Fruit fly (Drosophila melanogaster) whole organism, embryonic: ENCODE measurements around the gene CG13978.

Experiments
- B-H1 ChIP-seq: fragments of 200-800 bp; sonication (Bioruptor generic); IDR thresholded peaks from 3 replicates; pipeline ENCODE4 v1.3.6; 2022; ENCODE audit warnings: missing biosample characterization, missing genetic modification characterization
- CG1024 ChIP-seq: fragments of 200-800 bp; sonication (Bioruptor generic); IDR thresholded peaks from 2 replicates; pipeline ENCODE4 v1.3.6; 2022; ENCODE audit warnings: missing biosample characterization, missing genetic modification characterization
- CG10267 ChIP-seq: fragments of 200-800 bp; sonication (Bioruptor generic); optimal IDR thresholded peaks from 2 replicates; lab custom pipeline; 2018; ENCODE audit warnings: missing biosample characterization, mild to moderate bottlenecking, missing genetic modification characterization, moderate library complexity
- CG12104 ChIP-seq: fragments of 200-800 bp; sonication (Bioruptor generic); optimal IDR thresholded peaks from 3 replicates; lab custom pipeline; 2016; ENCODE audit warnings: missing biosample characterization, missing genetic modification characterization
- CG12659 ChIP-seq: fragments of 200-800 bp; sonication (Bioruptor generic); optimal IDR thresholded peaks from 3 replicates; lab custom pipeline; 2017; ENCODE audit warnings: mild to moderate bottlenecking, missing biosample characterization, missing genetic modification reagents, missing genetic modification characterization
- CG13894 ChIP-seq: fragments of 200-800 bp; sonication (Bioruptor generic); optimal IDR thresholded peaks from 3 replicates; lab custom pipeline; 2018; ENCODE audit warnings: missing biosample characterization, mild to moderate bottlenecking, missing genetic modification characterization, moderate library complexity
- CG14441 ChIP-seq: fragments of 200-800 bp; sonication (Bioruptor generic); IDR thresholded peaks from 2 replicates; pipeline ENCODE4 v1.3.6; 2022; ENCODE audit warnings: missing biosample characterization, missing genetic modification characterization
- CG14860 ChIP-seq: fragments of 200-800 bp; sonication (Bioruptor generic); IDR thresholded peaks from 3 replicates; pipeline ENCODE4 v1.3.6; 2022; ENCODE audit warnings: missing biosample characterization, missing genetic modification characterization; ENCODE audit not compliant: partially characterized antibody
- CG18599 ChIP-seq: fragments of 200-800 bp; sonication (Bioruptor generic); optimal IDR thresholded peaks from 3 replicates; lab custom pipeline; 2017; ENCODE audit warnings: missing biosample characterization, missing genetic modification characterization, mild to moderate bottlenecking, moderate library complexity, missing genetic modification reagents
- CG31441 ChIP-seq: fragments of 200-800 bp; sonication (Bioruptor generic); IDR thresholded peaks from 2 replicates; pipeline ENCODE4 v1.3.6; 2022; ENCODE audit warnings: missing biosample characterization, missing genetic modification characterization
- CG5180 ChIP-seq: fragments of 200-800 bp; sonication (Bioruptor generic); optimal IDR thresholded peaks from 3 replicates; lab custom pipeline; 2017; ENCODE audit warnings: missing biosample characterization, missing genetic modification characterization, mild to moderate bottlenecking, moderate library complexity, missing genetic modification reagents
- CG7928 ChIP-seq: fragments of 200-800 bp; sonication (Bioruptor generic); optimal IDR thresholded peaks from 2 replicates; lab custom pipeline; 2017; ENCODE audit warnings: missing biosample characterization, mild to moderate bottlenecking, missing genetic modification characterization
- CG8944 ChIP-seq: fragments of 200-800 bp; sonication (Bioruptor generic); optimal IDR thresholded peaks from 3 replicates; lab custom pipeline; 2016; ENCODE audit warnings: missing biosample characterization, missing genetic modification characterization
- CG9932 ChIP-seq: fragments of 200-800 bp; sonication (Bioruptor generic); IDR thresholded peaks from 2 replicates; pipeline ENCODE4 v1.3.6; 2022; ENCODE audit warnings: missing biosample characterization, missing genetic modification characterization
- D19A ChIP-seq: fragments of 200-800 bp; optimal IDR thresholded peaks from 3 replicates; lab custom pipeline; 2019; ENCODE audit warnings: missing biosample characterization, mild to moderate bottlenecking, missing genetic modification characterization, moderate library complexity
- Dip3 ChIP-seq: fragments of 200-800 bp; sonication (Bioruptor generic); optimal IDR thresholded peaks from 3 replicates; lab custom pipeline; 2016; ENCODE audit warnings: missing biosample characterization, missing genetic modification characterization
- Fer2 ChIP-seq: fragments of 200-800 bp; sonication (Bioruptor generic); optimal IDR thresholded peaks from 2 replicates; lab custom pipeline; 2018; ENCODE audit warnings: missing biosample characterization, mild to moderate bottlenecking, missing genetic modification characterization, moderate library complexity
- Gug ChIP-seq: fragments of 200-800 bp; sonication (Bioruptor generic); IDR thresholded peaks from 4 replicates; pipeline ENCODE4 v1.3.6; 2022; ENCODE audit warnings: missing biosample characterization, missing genetic modification characterization
- HLH54F ChIP-seq: fragments of 200-800 bp; sonication (Bioruptor generic); optimal IDR thresholded peaks from 3 replicates; lab custom pipeline; 2016; ENCODE audit warnings: missing biosample characterization, missing genetic modification characterization
- HmgD ChIP-seq: fragments of 200-800 bp; sonication (Bioruptor generic); optimal IDR thresholded peaks from 3 replicates; lab custom pipeline; 2016; ENCODE audit warnings: missing biosample characterization, missing genetic modification characterization
- Hsf ChIP-seq: fragments of 200-800 bp; sonication (Bioruptor generic); optimal IDR thresholded peaks from 3 replicates; lab custom pipeline; 2016; ENCODE audit warnings: missing biosample characterization, missing genetic modification characterization
- Lim3 ChIP-seq: fragments of 200-800 bp; sonication (Bioruptor generic); IDR thresholded peaks from 2 replicates; pipeline ENCODE4 v1.3.6; 2022; ENCODE audit warnings: missing biosample characterization, missing genetic modification characterization
- Mad ChIP-seq: fragments of 200-800 bp; sonication (Bioruptor generic); optimal IDR thresholded peaks from 2 replicates; lab custom pipeline; 2016; ENCODE audit warnings: missing biosample characterization, missing genetic modification characterization
- NfI ChIP-seq: fragments of 200-800 bp; sonication (Bioruptor generic); optimal IDR thresholded peaks from 3 replicates; lab custom pipeline; 2018; ENCODE audit warnings: missing biosample characterization, mild to moderate bottlenecking, missing genetic modification characterization, moderate library complexity
- Ravus ChIP-seq: fragments of 200-800 bp; sonication (Bioruptor generic); IDR thresholded peaks from 2 replicates; pipeline ENCODE4 v1.3.6; 2022; ENCODE audit warnings: missing biosample characterization, missing genetic modification characterization
- Xbp1 ChIP-seq: fragments of 200-800 bp; sonication (Bioruptor generic); optimal IDR thresholded peaks from 3 replicates; lab custom pipeline; 2016; ENCODE audit warnings: missing biosample characterization, mild to moderate bottlenecking, missing genetic modification characterization
- ash1 ChIP-seq: fragments of 200-800 bp; sonication (Bioruptor generic); optimal IDR thresholded peaks from 2 replicates; lab custom pipeline; 2018; ENCODE audit warnings: missing biosample characterization, mild to moderate bottlenecking, missing genetic modification characterization
- cg ChIP-seq: fragments of 200-800 bp; sonication (Bioruptor generic); optimal IDR thresholded peaks from 3 replicates; lab custom pipeline; 2019; ENCODE audit warnings: missing biosample characterization, mild to moderate bottlenecking, missing genetic modification characterization, moderate library complexity
- chm ChIP-seq: fragments of 200-800 bp; sonication (Bioruptor generic); IDR thresholded peaks from 2 replicates; pipeline ENCODE4 v1.3.6; 2022; ENCODE audit warnings: missing biosample characterization, missing genetic modification characterization
- cwo ChIP-seq: fragments of 200-800 bp; sonication (Bioruptor generic); optimal IDR thresholded peaks from 3 replicates; lab custom pipeline; 2017; ENCODE audit warnings: missing biosample characterization, missing genetic modification characterization, mild to moderate bottlenecking, moderate library complexity, missing genetic modification reagents
- da ChIP-seq: fragments of 200-800 bp; sonication (Bioruptor generic); optimal IDR thresholded peaks from 2 replicates; lab custom pipeline; 2016; ENCODE audit warnings: missing biosample characterization, missing genetic modification characterization
- danr ChIP-seq: fragments of 200-800 bp; sonication (Bioruptor generic); IDR thresholded peaks from 2 replicates; pipeline ENCODE4 v1.3.6; 2022; ENCODE audit warnings: missing biosample characterization, missing genetic modification characterization
- fu2 ChIP-seq: fragments of 200-800 bp; sonication (Bioruptor generic); optimal IDR thresholded peaks from 2 replicates; lab custom pipeline; 2016; ENCODE audit warnings: missing biosample characterization, missing genetic modification characterization
- her ChIP-seq: fragments of 200-800 bp; sonication (Bioruptor generic); optimal IDR thresholded peaks from 2 replicates; lab custom pipeline; 2016; ENCODE audit warnings: missing biosample characterization, missing genetic modification characterization
- ind ChIP-seq: fragments of 200-800 bp; sonication (Bioruptor generic); optimal IDR thresholded peaks from 3 replicates; lab custom pipeline; 2016; ENCODE audit warnings: missing biosample characterization, missing genetic modification characterization
- lmd ChIP-seq: fragments of 200-800 bp; sonication (Bioruptor generic); IDR thresholded peaks from 2 replicates; pipeline ENCODE4 v1.3.6; 2022; ENCODE audit warnings: missing biosample characterization, missing genetic modification characterization
- lov ChIP-seq, 2 experiments: fragments of 200-800 bp in 1 of 2; fragments of >200 bp in 1 of 2; sonication (Bioruptor generic) in 1 of 2; IDR thresholded peaks in 1 of 2; optimal IDR thresholded peaks in 1 of 2; 2 replicates in 1 of 2; 3 replicates in 1 of 2; pipeline versions ENCODE4 v1.3.6 to Lab custom; 2017 to 2022; ENCODE audit warnings: missing biosample characterization in 1 of 2, missing genetic modification characterization in 1 of 2
- nerfin-1 ChIP-seq: fragments of 200-800 bp; sonication (Bioruptor generic); optimal IDR thresholded peaks from 3 replicates; lab custom pipeline; 2019; ENCODE audit warnings: missing biosample characterization, mild to moderate bottlenecking, missing genetic modification characterization, moderate library complexity
- psq ChIP-seq: fragments of 200-800 bp; sonication (Bioruptor generic); optimal IDR thresholded peaks from 2 replicates; lab custom pipeline; 2017; ENCODE audit warnings: missing biosample characterization, missing genetic modification characterization
- scrt ChIP-seq: fragments of 200-800 bp; sonication (Bioruptor generic); optimal IDR thresholded peaks from 2 replicates; lab custom pipeline; 2018; ENCODE audit warnings: missing biosample characterization, mild to moderate bottlenecking, missing genetic modification characterization, moderate library complexity
- sd ChIP-seq: fragments of 200-800 bp; sonication (Bioruptor generic); optimal IDR thresholded peaks from 3 replicates; lab custom pipeline; 2018; ENCODE audit warnings: missing biosample characterization, mild to moderate bottlenecking, missing genetic modification characterization, moderate library complexity
- seq ChIP-seq: fragments of 200-800 bp; sonication (Bioruptor generic); IDR thresholded peaks from 2 replicates; pipeline ENCODE4 v1.3.6; 2022; ENCODE audit warnings: missing biosample characterization, missing genetic modification characterization
- shn ChIP-seq: fragments of 200-800 bp; sonication (Bioruptor generic); optimal IDR thresholded peaks from 3 replicates; lab custom pipeline; 2016; ENCODE audit warnings: missing biosample characterization, missing genetic modification characterization
- sisA ChIP-seq: fragments of 200-800 bp; sonication (Bioruptor generic); IDR thresholded peaks from 2 replicates; pipeline ENCODE4 v1.3.6; 2022; ENCODE audit warnings: missing biosample characterization, missing genetic modification characterization
- slbo ChIP-seq: fragments of 200-800 bp; sonication (Bioruptor generic); IDR thresholded peaks from 2 replicates; pipeline ENCODE4 v1.3.6; 2022; ENCODE audit warnings: missing biosample characterization, missing genetic modification characterization
- slou ChIP-seq: fragments of 200-800 bp; sonication (Bioruptor generic); optimal IDR thresholded peaks from 3 replicates; lab custom pipeline; 2016; ENCODE audit warnings: missing biosample characterization, missing genetic modification characterization
- stwl ChIP-seq: fragments of 200-800 bp; sonication (Bioruptor generic); optimal IDR thresholded peaks from 3 replicates; lab custom pipeline; 2018; ENCODE audit warnings: missing biosample characterization, mild to moderate bottlenecking, missing genetic modification characterization, moderate library complexity
- ttk ChIP-seq: fragments of 200-800 bp; sonication (Bioruptor generic); IDR thresholded peaks from 2 replicates; pipeline ENCODE4 v2.1.2; 2022; ENCODE audit warnings: missing biosample characterization, missing genetic modification characterization
- unpg ChIP-seq: fragments of 200-800 bp; sonication (Bioruptor generic); optimal IDR thresholded peaks from 3 replicates; lab custom pipeline; 2018; ENCODE audit warnings: missing biosample characterization, mild to moderate bottlenecking, missing genetic modification characterization, moderate library complexity
- zen2 ChIP-seq: fragments of 200-800 bp; sonication (Bioruptor generic); IDR thresholded peaks from 3 replicates; pipeline ENCODE4 v1.3.6; 2022; ENCODE audit warnings: missing biosample characterization, missing genetic modification characterization; ENCODE audit not compliant: partially characterized antibody
- zfh2 ChIP-seq: fragments of 200-800 bp; sonication (Bioruptor generic); optimal IDR thresholded peaks from 2 replicates; lab custom pipeline; 2016; ENCODE audit warnings: missing biosample characterization, missing genetic modification characterization

CG13978 gene

dm6 chr3R:27426702-27427101 lies 37.3 kb upstream of the CG13978 start (continued):
- TF ChIP-seq psq (GFP tag; lab: Kevin White, UChicago): no peak
- TF ChIP-seq CG14441 (GFP tag; lab: Robert Waterston, UW): no peak
- TF ChIP-seq fu2 (GFP tag; lab: Kevin White, UChicago): no peak
- TF ChIP-seq Ravus (GFP tag; lab: Robert Waterston, UW): no peak
- TF ChIP-seq sd (tag; lab: Kevin White, UChicago): no peak
- TF ChIP-seq shn (GFP tag; lab: Kevin White, UChicago): no peak
- no peak for TF ChIP-seq CG14860 (GFP tag; lab: Robert Waterston, UW)
- TF ChIP-seq lov (optimal IDR thresholded peaks at IDR 0.05; lab: Kevin White, UChicago): no peak
- no peak for TF ChIP-seq lov (GFP tag; IDR thresholded peaks at IDR 0.05; lab: Robert Waterston, UW)
- no peak for TF ChIP-seq ind (GFP tag; lab: Kevin White, UChicago)
- TF ChIP-seq Gug: no peak
- no peak for TF ChIP-seq her (GFP tag; lab: Kevin White, UChicago)
- TF ChIP-seq cwo (GFP tag; lab: Kevin White, UChicago): peak; percentile 3
- no peak for TF ChIP-seq Mad
- no peak for TF ChIP-seq CG13894 (tag; lab: Kevin White, UChicago)
- no peak for TF ChIP-seq slou
- TF ChIP-seq HmgD (GFP tag; lab: Kevin White, UChicago): no peak
- no peak for TF ChIP-seq zen2 (GFP tag; lab: Robert Waterston, UW)
- TF ChIP-seq Dip3 (GFP tag; lab: Kevin White, UChicago): no peak
- no peak for TF ChIP-seq chm (GFP tag; lab: Robert Waterston, UW)
- no peak for TF ChIP-seq stwl (tag; lab: Kevin White, UChicago)
- TF ChIP-seq CG12104: no peak
- peak; percentile 7 for TF ChIP-seq scrt (GFP tag; lab: Kevin White, UChicago)
- no peak for TF ChIP-seq CG8944 (GFP tag; lab: Kevin White, UChicago)
- 0 out of 2 replicates have a peak, but pooled peaks have one; percentile 33 for TF ChIP-seq CG9932 (GFP tag; lab: Robert Waterston, UW)
- no peak for TF ChIP-seq sisA
- TF ChIP-seq CG1024 (GFP tag; lab: Robert Waterston, UW): no peak
- TF ChIP-seq Hsf (GFP tag; lab: Kevin White, UChicago): peak; percentile 26
- peak; percentile 59 for TF ChIP-seq CG18599
- TF ChIP-seq B-H1 (GFP tag; lab: Robert Waterston, UW): no peak
- TF ChIP-seq cg (GFP tag; lab: Kevin White, UChicago): no peak
- TF ChIP-seq seq (GFP tag; lab: Robert Waterston, UW): no peak
- no peak for TF ChIP-seq CG7928
- TF ChIP-seq unpg (GFP tag; lab: Kevin White, UChicago): peak; percentile 37
- no peak for TF ChIP-seq Fer2 (tag; lab: Kevin White, UChicago)
- peak; percentile 19 for TF ChIP-seq D19A (tag; lab: Kevin White, UChicago)
- TF ChIP-seq CG5180 (GFP tag; lab: Kevin White, UChicago): no peak
- peak; percentile 12; the same call in 1 of the 2 replicates for TF ChIP-seq lmd (GFP tag; lab: Robert Waterston, UW)
- TF ChIP-seq NfI (GFP tag; lab: Kevin White, UChicago): peak; percentile 24
- TF ChIP-seq CG31441 (GFP tag; lab: Robert Waterston, UW): peak; percentile 61
- TF ChIP-seq HLH54F (GFP tag; lab: Kevin White, UChicago): no peak
- TF ChIP-seq ttk (GFP tag; lab: Robert Waterston, UW): no peak
- TF ChIP-seq zfh2 (GFP tag; lab: Kevin White, UChicago): no peak
- TF ChIP-seq nerfin-1 (tag; lab: Kevin White, UChicago): no peak
- TF ChIP-seq danr (GFP tag; lab: Robert Waterston, UW): no peak
- no peak for TF ChIP-seq Lim3 (GFP tag; lab: Robert Waterston, UW)
- no peak for TF ChIP-seq ash1 (GFP tag; lab: Kevin White, UChicago)
- TF ChIP-seq slbo: 0 out of 2 replicates have a peak, but pooled peaks have one; percentile 5
- TF ChIP-seq Xbp1 (GFP tag; lab: Kevin White, UChicago): peak; percentile 42
- TF ChIP-seq CG12659: peak; percentile 11
- TF ChIP-seq CG10267 (tag; lab: Kevin White, UChicago): peak; percentile 28
- no peak for TF ChIP-seq da
